Fruit fly (Drosophila melanogaster) whole organism, pupa: Measurements from ENCODE around the gene heca.

ENCODE experiments used
- CG10348 ChIP-seq: fragments of 200-800 bp; sonication (Bioruptor generic); IDR thresholded peaks from 2 replicates; pipeline ENCODE4 v1.3.6; 2022; ENCODE audit warnings: missing biosample characterization, missing genetic modification characterization
- CG12605 ChIP-seq: fragments of 200-800 bp; sonication (Bioruptor generic); IDR thresholded peaks from 2 replicates; pipeline ENCODE4 v1.3.6; 2022; ENCODE audit warnings: missing biosample characterization, missing genetic modification characterization
- CG13204 ChIP-seq: fragments of 200-800 bp; sonication (Bioruptor generic); optimal IDR thresholded peaks from 2 replicates; lab custom pipeline; 2018; ENCODE audit warnings: missing biosample characterization, mild to moderate bottlenecking, missing genetic modification characterization, moderate library complexity
- CG14655 ChIP-seq: fragments of 200-800 bp; sonication (Bioruptor generic); optimal IDR thresholded peaks from 3 replicates; lab custom pipeline; 2017; ENCODE audit warnings: mild to moderate bottlenecking, missing biosample characterization, missing genetic modification reagents, missing genetic modification characterization
- CG15710 ChIP-seq: fragments of 200-800 bp; sonication (Bioruptor generic); optimal IDR thresholded peaks from 2 replicates; lab custom pipeline; 2018; ENCODE audit warnings: missing biosample characterization, mild to moderate bottlenecking, missing genetic modification characterization, moderate library complexity
- CG17806 ChIP-seq: fragments of 200-800 bp; sonication (Bioruptor generic); optimal IDR thresholded peaks from 2 replicates; lab custom pipeline; 2018; ENCODE audit warnings: missing biosample characterization, mild to moderate bottlenecking, missing genetic modification characterization, moderate library complexity
- CG32121 ChIP-seq: fragments of 200-800 bp; sonication (Bioruptor generic); IDR thresholded peaks from 2 replicates; pipeline ENCODE4 v1.3.6; 2022; ENCODE audit warnings: missing biosample characterization, missing genetic modification characterization
- CG34367 ChIP-seq: fragments of 200-800 bp; sonication (Bioruptor generic); optimal IDR thresholded peaks from 2 replicates; lab custom pipeline; 2018; ENCODE audit warnings: missing biosample characterization, mild to moderate bottlenecking, missing genetic modification characterization
- CG4496 ChIP-seq: fragments of 200-800 bp; sonication (Bioruptor generic); IDR thresholded peaks from 3 replicates; pipeline ENCODE4 v1.3.6; 2022; ENCODE audit warnings: missing biosample characterization, missing genetic modification characterization
- CG8159 ChIP-seq: fragments of 200-800 bp; sonication (Bioruptor generic); optimal IDR thresholded peaks from 3 replicates; lab custom pipeline; 2018; ENCODE audit warnings: missing biosample characterization, mild to moderate bottlenecking, missing genetic modification characterization, moderate library complexity
- CG8301 ChIP-seq: fragments of 200-800 bp; sonication (Bioruptor generic); optimal IDR thresholded peaks from 2 replicates; lab custom pipeline; 2018; ENCODE audit warnings: missing biosample characterization, mild to moderate bottlenecking, missing genetic modification characterization
- CG9948 ChIP-seq: fragments of 200-800 bp; sonication (Bioruptor generic); optimal IDR thresholded peaks from 2 replicates; lab custom pipeline; 2018; ENCODE audit warnings: missing biosample characterization, mild to moderate bottlenecking, missing genetic modification characterization, moderate library complexity
- D1 ChIP-seq: fragments of 200-800 bp; sonication (Bioruptor generic); optimal IDR thresholded peaks from 2 replicates; lab custom pipeline; 2018; ENCODE audit warnings: missing biosample characterization, mild to moderate bottlenecking, missing genetic modification characterization, moderate library complexity
- EcR ChIP-seq: fragments of 200-800 bp; sonication (Bioruptor generic); optimal IDR thresholded peaks from 3 replicates; lab custom pipeline; 2019; ENCODE audit warnings: missing biosample characterization, missing genetic modification characterization, mild to moderate bottlenecking, moderate library complexity, missing genetic modification reagents
- Ets98B ChIP-seq: fragments of 200-800 bp; sonication (Bioruptor generic); IDR thresholded peaks from 2 replicates; pipeline ENCODE4 v1.3.6; 2022; ENCODE audit warnings: missing biosample characterization, missing genetic modification characterization
- Pif1A ChIP-seq: fragments of 200-800 bp; sonication (Bioruptor generic); optimal IDR thresholded peaks from 3 replicates; lab custom pipeline; 2016; ENCODE audit warnings: missing biosample characterization, missing genetic modification characterization
- Pif1B ChIP-seq: fragments of 200-800 bp; sonication (Bioruptor generic); optimal IDR thresholded peaks from 3 replicates; lab custom pipeline; 2016; ENCODE audit warnings: missing biosample characterization, missing genetic modification characterization
- Snoo ChIP-seq: fragments of 200-800 bp; sonication (Bioruptor generic); optimal IDR thresholded peaks from 3 replicates; lab custom pipeline; 2017; ENCODE audit warnings: missing biosample characterization, mild to moderate bottlenecking, missing genetic modification characterization, inconsistent platforms
- fd96Ca ChIP-seq: fragments of 200-800 bp; sonication (Bioruptor generic); IDR thresholded peaks from 3 replicates; pipeline ENCODE4 v1.3.6; 2022; ENCODE audit warnings: missing biosample characterization, missing genetic modification characterization
- gl ChIP-seq: fragments of 200-800 bp; sonication (Bioruptor generic); optimal IDR thresholded peaks from 2 replicates; lab custom pipeline; 2018; ENCODE audit warnings: missing biosample characterization, mild to moderate bottlenecking, missing genetic modification characterization
- rn ChIP-seq: fragments of 200-800 bp; sonication (Bioruptor generic); IDR thresholded peaks from 2 replicates; pipeline ENCODE4 v1.3.6; 2022; ENCODE audit warnings: missing biosample characterization, missing genetic modification characterization

Gene heca

DNA sequence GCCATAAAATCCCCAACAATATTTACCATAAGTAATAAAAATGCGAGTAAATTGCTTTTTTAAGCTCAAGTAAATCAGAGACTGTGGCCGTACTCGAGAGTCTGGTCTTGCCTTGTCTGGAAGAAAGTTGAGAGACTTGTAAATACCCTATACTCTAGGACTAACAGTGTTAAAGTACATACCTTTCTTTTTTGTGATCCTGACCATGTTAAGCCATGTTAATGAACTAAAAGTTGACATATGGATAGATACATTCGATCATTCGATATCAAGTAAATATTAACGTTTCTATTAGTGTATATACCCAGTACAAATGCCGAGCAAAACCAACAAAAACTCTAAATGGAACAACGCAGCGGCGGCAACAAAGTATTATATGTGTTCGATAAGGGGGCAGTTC is 58.4 kb downstream of the heca start:
- TF ChIP-seq gl (peak; percentile 68), Snoo (peak; percentile 54), CG32121 (GFP tag; lab: Robert Waterston, UW) (peak; percentile 73), D1 (no peak), CG34367 (peak; percentile 73), CG12605 (GFP tag; lab: Robert Waterston, UW) (peak; percentile 53; the same call in 1 of the 2 replicates), Ets98B (GFP tag; lab: Robert Waterston, UW) (peak; percentile 81), CG13204 (GFP tag; lab: Kevin White, UChicago) (peak; percentile 17), CG15710 (tag; lab: Kevin White, UChicago) (peak; percentile 80), EcR (GFP tag; lab: Kevin White, UChicago) (peak; percentile 87), CG4496 (GFP tag; lab: Robert Waterston, UW) (peak; percentile 82), CG9948 (tag; lab: Kevin White, UChicago) (peak; percentile 77), Pif1B (GFP tag; lab: Kevin White, UChicago) (peak; percentile 80), Pif1A (peak; percentile 78), CG8159 (tag; lab: Kevin White, UChicago) (peak; percentile 90), rn (no peak), fd96Ca (no peak), CG14655 (GFP tag; lab: Kevin White, UChicago) (peak; percentile 74), CG17806 (tag; lab: Kevin White, UChicago) (peak; percentile 85), CG8301 (tag; lab: Kevin White, UChicago) (peak; percentile 69), CG10348 (GFP tag; lab: Robert Waterston, UW) (no peak)

DNA sequence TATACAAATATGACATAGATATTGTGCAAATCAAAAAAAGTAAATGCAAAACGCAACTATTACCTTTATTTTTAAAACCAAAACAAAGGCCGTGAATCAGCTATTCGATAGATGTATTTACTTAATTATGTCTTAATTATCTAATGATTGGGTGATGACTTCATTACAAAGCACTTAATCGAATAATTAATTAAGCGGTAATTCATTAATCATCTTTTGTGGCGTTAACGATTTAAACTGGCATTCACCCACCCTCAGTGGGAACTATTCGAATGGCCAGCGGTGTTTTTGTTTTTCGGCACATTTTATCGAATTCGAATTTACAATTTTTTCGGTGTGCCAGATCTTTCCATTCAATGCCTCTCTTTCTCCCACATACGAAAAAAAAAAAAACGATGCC is 59.7 kb downstream of the heca start:
- peak; percentile 23 for TF ChIP-seq CG8301 (tag; lab: Kevin White, UChicago)
- no peak for TF ChIP-seq CG34367
- TF ChIP-seq CG17806 (tag; lab: Kevin White, UChicago), result no peak
- no peak for TF ChIP-seq CG12605 (GFP tag; lab: Robert Waterston, UW)
- peak; percentile 28 for TF ChIP-seq CG14655 (GFP tag; lab: Kevin White, UChicago)
- TF ChIP-seq, all 21 proteins: peak for 2

DNA sequence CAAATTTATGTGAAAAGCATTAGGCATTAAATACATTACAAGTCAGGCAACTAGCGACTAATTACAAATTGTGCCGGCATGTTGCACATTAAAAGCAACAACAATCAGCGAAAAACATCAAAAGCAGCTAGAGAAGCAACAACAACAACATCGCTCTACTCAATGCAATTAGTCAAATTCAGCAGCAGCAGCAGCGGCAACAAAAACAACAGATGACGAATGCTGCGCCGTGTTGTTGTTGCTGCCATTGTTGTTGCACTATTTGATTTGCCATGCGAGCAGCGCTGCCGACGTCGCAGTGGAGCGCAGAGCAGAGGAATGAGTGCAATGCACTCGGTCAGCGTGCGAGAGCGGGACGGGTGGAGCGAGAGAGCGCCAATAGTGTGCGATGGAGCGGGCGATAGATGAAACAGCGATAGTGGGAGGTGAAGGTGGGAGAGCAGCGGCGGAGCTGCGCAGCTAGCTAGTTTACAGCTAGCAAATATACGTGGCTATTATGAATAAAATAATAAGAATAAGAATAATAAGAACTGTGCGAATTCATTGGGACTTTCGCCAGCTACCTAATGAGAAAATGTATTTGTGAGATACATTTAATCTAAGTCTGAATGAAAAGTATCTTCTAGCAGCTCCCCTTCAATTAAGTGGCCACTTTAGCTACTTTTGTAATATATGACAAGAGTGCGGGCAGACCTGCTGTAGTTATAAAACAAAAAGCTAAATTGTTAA is 60.4 kb downstream of the heca start:
- TF ChIP-seq CG34367, result no peak
- no peak for TF ChIP-seq CG32121 (GFP tag; lab: Robert Waterston, UW)
- TF ChIP-seq D1, result no peak
- TF ChIP-seq CG8301 (tag; lab: Kevin White, UChicago), result peak; percentile 23
- peak; percentile 31 for TF ChIP-seq CG13204 (GFP tag; lab: Kevin White, UChicago)
- TF ChIP-seq CG14655 (GFP tag; lab: Kevin White, UChicago), result no peak
- peak; percentile 40; the same call in 1 of the 3 replicates for TF ChIP-seq fd96Ca
- TF ChIP-seq CG10348 (GFP tag; lab: Robert Waterston, UW), result no peak
- no peak for TF ChIP-seq CG9948 (tag; lab: Kevin White, UChicago)
- TF ChIP-seq Pif1B (GFP tag; lab: Kevin White, UChicago), result no peak
- no peak for TF ChIP-seq CG17806 (tag; lab: Kevin White, UChicago)
- no peak for TF ChIP-seq CG12605 (GFP tag; lab: Robert Waterston, UW)
- peak; percentile 52; the same call in 2 of the 3 replicates for TF ChIP-seq CG4496 (GFP tag; lab: Robert Waterston, UW)
- TF ChIP-seq Snoo, result no peak
- peak; percentile 93 for TF ChIP-seq EcR (GFP tag; lab: Kevin White, UChicago)
- TF ChIP-seq rn, result no peak
- TF ChIP-seq Ets98B (GFP tag; lab: Robert Waterston, UW), result peak; percentile 36; the same call in 1 of the 2 replicates
- TF ChIP-seq Pif1A, result no peak
- TF ChIP-seq gl, result no peak
- TF ChIP-seq CG8159 (tag; lab: Kevin White, UChicago), result no peak
- TF ChIP-seq CG15710 (tag; lab: Kevin White, UChicago), result no peak

DNA sequence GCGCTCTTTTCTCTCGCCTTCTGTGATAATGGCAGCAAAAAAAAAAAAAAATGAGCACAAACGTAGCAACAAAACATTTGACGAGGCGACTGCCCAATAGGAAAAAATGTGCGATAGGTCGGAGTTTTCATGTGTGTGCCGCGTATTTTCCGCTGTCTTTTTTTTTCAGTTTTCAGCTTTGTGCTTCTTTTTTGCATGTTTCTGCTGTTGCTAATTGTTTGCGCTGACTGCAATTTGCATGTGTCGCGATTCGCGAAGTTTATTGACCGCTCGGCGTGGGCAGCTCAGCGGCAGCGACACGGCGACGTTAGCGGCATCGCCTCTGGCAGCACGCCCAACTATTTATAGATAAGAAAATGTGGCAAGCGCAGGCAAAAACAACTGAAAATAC is 60.9 kb downstream of the heca start:
- TF ChIP-seq CG14655 (GFP tag; lab: Kevin White, UChicago) (peak; percentile 60), CG9948 (tag; lab: Kevin White, UChicago) (no peak), CG17806 (tag; lab: Kevin White, UChicago) (no peak), CG10348 (GFP tag; lab: Robert Waterston, UW) (no peak), Pif1B (GFP tag; lab: Kevin White, UChicago) (no peak), rn (peak; percentile 44), CG4496 (GFP tag; lab: Robert Waterston, UW) (peak; percentile 91), gl (no peak), CG15710 (tag; lab: Kevin White, UChicago) (no peak), CG34367 (no peak), Ets98B (GFP tag; lab: Robert Waterston, UW) (peak; percentile 83), Pif1A (no peak), fd96Ca (peak; percentile 81), CG8301 (tag; lab: Kevin White, UChicago) (peak; percentile 12), Snoo (no peak), D1 (no peak), CG8159 (tag; lab: Kevin White, UChicago) (no peak), CG32121 (GFP tag; lab: Robert Waterston, UW) (peak; percentile 81), EcR (GFP tag; lab: Kevin White, UChicago) (no peak), CG13204 (GFP tag; lab: Kevin White, UChicago) (no peak), CG12605 (GFP tag; lab: Robert Waterston, UW) (peak; percentile 80)

DNA sequence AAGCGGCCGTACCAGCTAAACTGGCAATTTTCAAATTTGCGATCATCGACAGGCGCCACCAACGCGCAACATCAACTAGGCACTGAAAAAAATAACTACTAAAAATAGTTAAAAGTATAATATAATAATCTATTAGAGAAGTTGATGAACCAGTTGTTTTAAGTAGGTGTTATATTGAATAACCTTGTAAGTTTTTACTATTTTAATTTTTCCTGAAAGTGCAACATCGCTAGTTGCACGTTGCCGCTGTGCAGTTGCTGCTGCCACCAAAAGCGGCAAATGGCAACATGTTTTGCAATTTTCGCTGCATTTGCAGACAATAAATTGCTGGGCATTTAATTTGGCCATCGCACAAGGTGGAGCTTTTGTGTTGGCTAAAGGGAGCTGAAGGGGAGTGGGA is 65.3 kb downstream of the heca start:
- TF ChIP-seq fd96Ca (peak; percentile 80), CG17806 (tag; lab: Kevin White, UChicago) (no peak), CG4496 (GFP tag; lab: Robert Waterston, UW) (peak; percentile 75; the same call in 2 of the 3 replicates), gl (no peak), Pif1A (no peak), CG12605 (GFP tag; lab: Robert Waterston, UW) (no peak), Ets98B (GFP tag; lab: Robert Waterston, UW) (peak; percentile 78), CG34367 (no peak), Pif1B (GFP tag; lab: Kevin White, UChicago) (no peak), D1 (no peak), CG8301 (tag; lab: Kevin White, UChicago) (peak; percentile 35), CG9948 (tag; lab: Kevin White, UChicago) (no peak), CG32121 (GFP tag; lab: Robert Waterston, UW) (peak; percentile 89), CG8159 (tag; lab: Kevin White, UChicago) (no peak), CG15710 (tag; lab: Kevin White, UChicago) (no peak), Snoo (no peak), CG14655 (GFP tag; lab: Kevin White, UChicago) (peak; percentile 44), CG13204 (GFP tag; lab: Kevin White, UChicago) (no peak), EcR (GFP tag; lab: Kevin White, UChicago) (no peak), rn (peak; percentile 40; the same call in 1 of the 2 replicates), CG10348 (GFP tag; lab: Robert Waterston, UW) (no peak)
